Fruit fly (Drosophila melanogaster) whole organism, adult: ENCODE measurements around the gene CG13081.

Experiments used
- CG11617 ChIP-seq: fragments of 200-800 bp; sonication (Bioruptor generic); optimal IDR thresholded peaks from 2 replicates; lab custom pipeline; 2017; ENCODE audit warnings: mild to moderate bottlenecking, missing biosample characterization, missing genetic modification reagents, missing genetic modification characterization
- CG12768 ChIP-seq: fragments of 200-800 bp; sonication (Bioruptor generic); optimal IDR thresholded peaks from 2 replicates; lab custom pipeline; 2017; ENCODE audit warnings: missing biosample characterization, missing genetic modification characterization, mild to moderate bottlenecking, moderate library complexity, missing genetic modification reagents
- CG14711 ChIP-seq: fragments of 200-800 bp; sonication (Bioruptor generic); optimal IDR thresholded peaks from 2 replicates; lab custom pipeline; 2018; ENCODE audit warnings: missing biosample characterization, mild to moderate bottlenecking, missing genetic modification characterization, moderate library complexity
- CG1620 ChIP-seq: fragments of 200-800 bp; sonication (Bioruptor generic); optimal IDR thresholded peaks from 2 replicates; lab custom pipeline; 2016; ENCODE audit warnings: missing biosample characterization, missing genetic modification characterization
- CG33017 ChIP-seq: fragments of 200-800 bp; sonication (Bioruptor generic); optimal IDR thresholded peaks from 2 replicates; lab custom pipeline; 2018; ENCODE audit warnings: missing biosample characterization, mild to moderate bottlenecking, missing genetic modification characterization, moderate library complexity
- CG5204 ChIP-seq: fragments of 200-800 bp; sonication (Bioruptor generic); optimal IDR thresholded peaks from 2 replicates; lab custom pipeline; 2016; ENCODE audit warnings: missing biosample characterization, missing genetic modification characterization
- CG7045 ChIP-seq: fragments of 200-800 bp; sonication (Bioruptor generic); optimal IDR thresholded peaks from 2 replicates; lab custom pipeline; 2017; ENCODE audit warnings: missing biosample characterization, mild to moderate bottlenecking, missing genetic modification characterization
- CG7101 ChIP-seq: fragments of 200-800 bp; sonication (Bioruptor generic); optimal IDR thresholded peaks from 2 replicates; lab custom pipeline; 2018; ENCODE audit warnings: missing biosample characterization, mild to moderate bottlenecking, missing genetic modification characterization, moderate library complexity
- Clk ChIP-seq: fragments of 200-800 bp; sonication (Bioruptor generic); optimal IDR thresholded peaks from 2 replicates; lab custom pipeline; 2017; ENCODE audit warnings: missing biosample characterization, missing genetic modification characterization
- Crg-1 ChIP-seq: fragments of 200-800 bp; sonication (Bioruptor generic); optimal IDR thresholded peaks from 2 replicates; lab custom pipeline; 2016; ENCODE audit warnings: missing biosample characterization, missing genetic modification characterization
- Hr96 ChIP-seq: fragments of 200-800 bp; sonication (Bioruptor generic); optimal IDR thresholded peaks from 2 replicates; lab custom pipeline; 2016; ENCODE audit warnings: missing biosample characterization, missing genetic modification characterization
- Mnt ChIP-seq: fragments of 200-800 bp; sonication (Bioruptor generic); optimal IDR thresholded peaks from 2 replicates; lab custom pipeline; 2016; ENCODE audit warnings: missing biosample characterization, mild to moderate bottlenecking, missing genetic modification characterization
- bab1 ChIP-seq: fragments of 200-800 bp; sonication (Bioruptor generic); optimal IDR thresholded peaks from 3 replicates; lab custom pipeline; 2019; ENCODE audit warnings: missing biosample characterization, mild to moderate bottlenecking, missing genetic modification characterization, moderate library complexity
- cic ChIP-seq: fragments of 200-800 bp; sonication (Bioruptor generic); optimal IDR thresholded peaks from 2 replicates; lab custom pipeline; 2017; ENCODE audit warnings: missing biosample characterization, mild to moderate bottlenecking, missing genetic modification characterization, moderate library complexity
- cnc ChIP-seq, 2 experiments: fragments of >200 bp; optimal IDR thresholded peaks; 2 replicates each; lab custom pipeline; 2017
- kay ChIP-seq: fragments of 200-800 bp; sonication (Bioruptor generic); peaks from one replicate; lab custom pipeline; 2016; ENCODE audit warnings: missing biosample characterization, missing genetic modification characterization, borderline replicate concordance
- ovo ChIP-seq: fragments of 200-800 bp; sonication (Bioruptor generic); optimal IDR thresholded peaks from 2 replicates; lab custom pipeline; 2016; ENCODE audit warnings: missing biosample characterization, missing genetic modification characterization
- pad ChIP-seq: fragments of 200-800 bp; sonication (Bioruptor generic); optimal IDR thresholded peaks from 3 replicates; lab custom pipeline; 2017; ENCODE audit warnings: missing biosample characterization, missing genetic modification characterization, mild to moderate bottlenecking, moderate library complexity, missing genetic modification reagents
- tj ChIP-seq: fragments of 200-800 bp; sonication (Bioruptor generic); optimal IDR thresholded peaks from 3 replicates; lab custom pipeline; 2017; ENCODE audit warnings: missing biosample characterization, mild to moderate bottlenecking, missing genetic modification characterization, moderate library complexity
- toe ChIP-seq: fragments of 200-800 bp; sonication (Bioruptor generic); optimal IDR thresholded peaks from 2 replicates; lab custom pipeline; 2016; ENCODE audit warnings: missing biosample characterization, missing genetic modification characterization

Gene CG13081

dm6 chr2L:19577187-19577765 is 36.9 kb downstream of the CG13081 start, which contains the start of the genes spi and msb1l:
spi (minus strand) TSS chr2L:19577315.
msb1l (plus strand) TSS chr2L:19577701.
- TF ChIP-seq CG11617 = peak; percentile 47
- no peak for TF ChIP-seq Mnt (GFP tag; lab: Kevin White, UChicago)
- TF ChIP-seq tj = no peak
- peak; percentile 37 for TF ChIP-seq CG1620 (GFP tag; lab: Kevin White, UChicago)
- TF ChIP-seq CG7045 = peak; percentile 29
- peak; percentile 33 for TF ChIP-seq pad (GFP tag; lab: Kevin White, UChicago)
- TF ChIP-seq Clk (GFP tag; lab: Kevin White, UChicago) = peak; percentile 31
- peak; percentile 33 for TF ChIP-seq bab1
- peak; percentile 61 for TF ChIP-seq CG14711 (tag; lab: Kevin White, UChicago)
- TF ChIP-seq Hr96 (GFP tag; lab: Kevin White, UChicago) = peak; percentile 45
- TF ChIP-seq CG5204 (GFP tag; lab: Kevin White, UChicago) = no peak
- TF ChIP-seq toe = peak; percentile 60
- TF ChIP-seq CG7101 = peak; percentile 79
- no peak for TF ChIP-seq cnc (optimal IDR thresholded peaks at IDR 0.05; lab: Kevin White, UChicago)
- peak; percentile 45 for TF ChIP-seq Crg-1
- TF ChIP-seq ovo (GFP tag; lab: Kevin White, UChicago) = peak; percentile 43
- peak; percentile 13 for TF ChIP-seq CG12768
- TF ChIP-seq cic (GFP tag; lab: Kevin White, UChicago) = no peak

DNA sequence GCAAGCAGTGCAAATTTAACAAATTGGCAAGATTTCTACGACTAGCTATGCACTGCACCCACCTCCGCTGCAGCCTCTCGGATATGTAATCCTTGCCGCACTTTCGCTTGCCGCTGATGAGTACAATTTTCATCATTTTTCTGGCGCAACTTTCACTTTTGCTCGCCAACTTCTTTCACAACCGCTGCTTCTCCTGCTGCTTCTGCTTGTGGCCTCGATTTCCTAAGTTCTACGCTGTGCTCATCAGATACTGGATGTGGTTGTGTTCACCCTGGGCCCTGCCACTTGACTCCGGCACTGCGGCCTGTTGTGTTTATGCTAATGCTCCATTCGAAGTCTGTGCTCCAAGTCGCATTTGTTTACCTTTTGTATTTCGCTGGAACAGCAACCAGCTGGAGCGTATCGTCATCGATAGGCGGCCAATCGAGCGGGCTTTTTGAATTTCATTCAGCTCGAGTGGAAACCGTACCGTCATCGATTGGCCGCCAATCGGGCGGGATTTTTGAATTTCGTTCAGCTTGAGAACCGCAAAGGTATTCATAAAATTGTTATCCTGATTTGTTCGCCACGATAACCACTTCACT is 39.7 kb downstream of the CG13081 start, which contains the start of gene Pmvk:
Pmvk (minus strand) TSS at position 357 of the 584 bp plus-strand sequence.
- TF ChIP-seq tj (peak; percentile 48), bab1 (peak; percentile 28), CG33017 (no peak)

DNA sequence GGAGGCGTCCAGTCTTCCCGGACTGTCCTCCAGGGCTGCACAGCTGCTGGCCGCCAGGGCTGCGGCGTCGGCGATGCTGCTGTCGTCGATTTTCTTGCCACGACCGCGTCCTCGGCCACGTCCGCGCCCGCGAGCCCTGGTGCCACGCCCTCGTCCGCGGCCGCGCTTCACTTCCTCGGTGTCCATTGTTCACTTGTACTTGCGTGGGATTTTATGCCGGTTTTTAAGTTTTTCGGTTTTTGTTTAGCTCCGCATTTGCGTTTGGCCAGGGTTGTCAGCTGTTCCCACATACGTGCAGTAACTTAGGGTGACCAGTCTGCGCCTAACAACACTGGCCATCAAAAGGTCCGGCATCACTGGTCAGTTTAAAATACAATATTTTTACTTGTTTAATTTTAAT is 41.8 kb downstream of the CG13081 start, which contains the start of gene Hakai:
Hakai (minus strand) TSS at position 290 of the 400 bp plus-strand sequence.
- TF ChIP-seq Mnt (GFP tag; lab: Kevin White, UChicago) (peak; percentile 38), CG12768 (peak; percentile 65), CG11617 (peak; percentile 48), kay (GFP tag; lab: Kevin White, UChicago) (no peak), CG7101 (peak; percentile 46), Crg-1 (peak; percentile 37), CG5204 (GFP tag; lab: Kevin White, UChicago) (no peak), pad (GFP tag; lab: Kevin White, UChicago) (peak; percentile 48), CG1620 (GFP tag; lab: Kevin White, UChicago) (peak; percentile 63), bab1 (peak; percentile 60), CG14711 (tag; lab: Kevin White, UChicago) (peak; percentile 95), tj (peak; percentile 70), Clk (GFP tag; lab: Kevin White, UChicago) (peak; percentile 27), cnc (optimal IDR thresholded peaks at IDR 0.05; lab: Kevin White, UChicago) (no peak), Hr96 (GFP tag; lab: Kevin White, UChicago) (peak; percentile 78), CG7045 (peak; percentile 67), cic (GFP tag; lab: Kevin White, UChicago) (peak; percentile 6), toe (peak; percentile 74), CG33017 (no peak), ovo (GFP tag; lab: Kevin White, UChicago) (no peak)

dm6 chr2L:19583926-19584392 is 43.6 kb downstream of the CG13081 start, which contains the start of the genes PCNA2 and CG10366:
PCNA2 (minus strand) TSS chr2L:19583990.
CG10366 (plus strand) TSS chr2L:19584235.
- TF ChIP-seq Crg-1 = peak; percentile 36
- TF ChIP-seq Clk (GFP tag; lab: Kevin White, UChicago) = no peak
- TF ChIP-seq cnc (optimal IDR thresholded peaks at IDR 0.05; lab: Kevin White, UChicago) = no peak
- peak; percentile 79 for TF ChIP-seq CG1620 (GFP tag; lab: Kevin White, UChicago)
- peak; percentile 58 for TF ChIP-seq CG33017
- peak; percentile 72 for TF ChIP-seq CG14711 (tag; lab: Kevin White, UChicago)
- peak; percentile 49 for TF ChIP-seq CG12768
- peak; percentile 61 for TF ChIP-seq ovo (GFP tag; lab: Kevin White, UChicago)
- TF ChIP-seq CG7045 = peak; percentile 28
- peak; percentile 78 for TF ChIP-seq bab1
- peak; percentile 72 for TF ChIP-seq CG11617
- TF ChIP-seq tj = peak; percentile 71
- peak; percentile 9 for TF ChIP-seq cic (GFP tag; lab: Kevin White, UChicago)
- TF ChIP-seq CG5204 (GFP tag; lab: Kevin White, UChicago) = no peak
- peak; percentile 40 for TF ChIP-seq pad (GFP tag; lab: Kevin White, UChicago)
- peak; percentile 79 for TF ChIP-seq toe
- peak; percentile 75 for TF ChIP-seq Hr96 (GFP tag; lab: Kevin White, UChicago)
- peak; percentile 55 for TF ChIP-seq Mnt (GFP tag; lab: Kevin White, UChicago)
- TF ChIP-seq CG7101 = peak; percentile 70
- no peak for TF ChIP-seq kay (GFP tag; lab: Kevin White, UChicago)

- no peak for TF ChIP-seq CG1620 (GFP tag; lab: Kevin White, UChicago)
- no peak for TF ChIP-seq ovo (GFP tag; lab: Kevin White, UChicago)
- peak; percentile 27 for TF ChIP-seq bab1
- peak; percentile 19 for TF ChIP-seq CG14711 (tag; lab: Kevin White, UChicago)
- TF ChIP-seq cic (GFP tag; lab: Kevin White, UChicago) = peak; percentile 72
- TF ChIP-seq pad (GFP tag; lab: Kevin White, UChicago) = peak; percentile 1
- peak; percentile 47 for TF ChIP-seq Hr96 (GFP tag; lab: Kevin White, UChicago)
- no peak for TF ChIP-seq cnc (optimal IDR thresholded peaks at IDR 0.05; lab: Kevin White, UChicago)
- peak; percentile 38 for TF ChIP-seq Mnt (GFP tag; lab: Kevin White, UChicago)
- peak; percentile 34 for TF ChIP-seq CG7045
- TF ChIP-seq CG12768 = peak; percentile 46
- TF ChIP-seq Crg-1 = peak; percentile 60
- TF ChIP-seq Clk (GFP tag; lab: Kevin White, UChicago) = peak; percentile 23
- TF ChIP-seq CG5204 (GFP tag; lab: Kevin White, UChicago) = no peak
- peak; percentile 43 for TF ChIP-seq tj
- TF ChIP-seq CG7101 = peak; percentile 63
- TF ChIP-seq CG33017 = peak; percentile 32
- peak; percentile 61 for TF ChIP-seq CG11617
- TF ChIP-seq kay (GFP tag; lab: Kevin White, UChicago) = no peak
- TF ChIP-seq toe = peak; percentile 56
These were observed 46.3 kb downstream of the CG13081 start, which contains the start of gene Lar for dm6 chr2L:19586436-19587333. Lar (plus strand) TSS chr2L:19586623.
